Worm (Caenorhabditis elegans) whole organism, L4 larva: ENCODE measurements around the gene clpp-1.

Source experiments
- R02D3.7 ChIP-seq: fragments of 150-350 bp; sonication (generic microtip); optimal IDR thresholded peaks from 3 replicates; lab custom pipeline; 2014; ENCODE audit warnings: missing biosample characterization, missing genetic modification characterization
- T20F7.1 ChIP-seq: fragments of 200-800 bp; sonication (Bioruptor generic); optimal IDR thresholded peaks from 2 replicates; lab custom pipeline; 2018; ENCODE audit warnings: mild to moderate bottlenecking, missing genetic modification characterization, missing compliant biosample characterization
- Y48G9A.11 ChIP-seq: fragments of 200-800 bp; sonication (Bioruptor generic); IDR thresholded peaks from 2 replicates; pipeline ENCODE4 v1.3.6; 2022; ENCODE audit warnings: missing genetic modification reagents, missing genetic modification characterization, missing compliant biosample characterization
- Y5F2A.4 ChIP-seq: fragments of 200-800 bp; sonication (Bioruptor generic); optimal IDR thresholded peaks from 2 replicates; lab custom pipeline; 2018; ENCODE audit warnings: mild to moderate bottlenecking, missing genetic modification characterization, missing compliant biosample characterization
- aha-1 ChIP-seq: fragments of 150-350 bp; peaks from one replicate; lab custom pipeline; 2014; ENCODE audit warnings: missing biosample characterization, missing genetic modification characterization
- aly-2 ChIP-seq: sonication (generic microtip); optimal IDR thresholded peaks from 2 replicates; lab custom pipeline; 2018; ENCODE audit warnings: missing biosample characterization, missing genetic modification characterization
- arid-1 ChIP-seq: fragments of 200-800 bp; sonication (Bioruptor generic); conservative IDR thresholded peaks from 2 replicates; pipeline ENCODE4 v1.3.6; 2022; ENCODE audit warnings: missing genetic modification reagents, missing genetic modification characterization, missing compliant biosample characterization
- ceh-62 ChIP-seq: sonication (generic microtip); optimal IDR thresholded peaks from 2 replicates; lab custom pipeline; 2017; ENCODE audit warnings: missing biosample characterization, missing genetic modification characterization
- cey-2 ChIP-seq: sonication (generic microtip); optimal IDR thresholded peaks from 3 replicates; lab custom pipeline; 2017; ENCODE audit warnings: missing genetic modification characterization, mild to moderate bottlenecking, missing compliant biosample characterization, antibody characterized with exemption, borderline replicate concordance; ENCODE audit not compliant: insufficient read depth
- dmd-9 ChIP-seq: fragments of 200-800 bp; sonication (Bioruptor generic); IDR thresholded peaks from 2 replicates; pipeline ENCODE4 v1.3.6; 2022; ENCODE audit warnings: missing genetic modification reagents, missing genetic modification characterization, missing compliant biosample characterization
- dpl-1 ChIP-seq: fragments of 150-350 bp; optimal IDR thresholded peaks from 2 replicates; lab custom pipeline; 2014; ENCODE audit warnings: missing biosample characterization, missing genetic modification reagents, missing genetic modification characterization
- duxl-1 ChIP-seq: sonication (generic microtip); optimal IDR thresholded peaks from 2 replicates; lab custom pipeline; 2016; ENCODE audit warnings: mild to moderate bottlenecking, missing genetic modification characterization, moderate library complexity, missing compliant biosample characterization; ENCODE audit not compliant: poor library complexity
- gei-8 ChIP-seq: fragments of 200-800 bp; sonication (Bioruptor generic); optimal IDR thresholded peaks from 2 replicates; lab custom pipeline; 2018; ENCODE audit warnings: mild to moderate bottlenecking, missing genetic modification characterization, missing compliant biosample characterization
- hlh-11 ChIP-seq: fragments of 200-800 bp; sonication (Bioruptor generic); optimal IDR thresholded peaks from 2 replicates; lab custom pipeline; 2018; ENCODE audit warnings: mild to moderate bottlenecking, missing genetic modification characterization, missing compliant biosample characterization
- hmg-1.1 ChIP-seq: fragments of 200-800 bp; sonication (Bioruptor generic); IDR thresholded peaks from 2 replicates; pipeline ENCODE4 v1.3.6; 2022; ENCODE audit warnings: missing genetic modification reagents, missing genetic modification characterization, missing compliant biosample characterization
- jun-1 ChIP-seq: fragments of 150-350 bp; optimal IDR thresholded peaks from 2 replicates; lab custom pipeline; 2014; ENCODE audit warnings: missing biosample characterization, missing genetic modification reagents, missing genetic modification characterization
- lim-7 ChIP-seq: fragments of 200-800 bp; sonication (Bioruptor generic); IDR thresholded peaks from 2 replicates; pipeline ENCODE4 v1.3.6; 2022; ENCODE audit warnings: missing genetic modification characterization, missing compliant biosample characterization
- lir-3 ChIP-seq: sonication (generic microtip); optimal IDR thresholded peaks from 2 replicates; lab custom pipeline; 2016; ENCODE audit warnings: mild to moderate bottlenecking, missing genetic modification characterization, missing compliant biosample characterization
- madf-5 ChIP-seq, 2 experiments: fragments of 200-800 bp; sonication (Bioruptor generic); IDR thresholded peaks; 2 replicates each; pipeline ENCODE4 v1.3.6; 2022; ENCODE audit warnings: missing compliant biosample characterization in 2 of 2, missing genetic modification characterization in 2 of 2
- mes-2 ChIP-seq: sonication (generic microtip); optimal IDR thresholded peaks from 2 replicates; lab custom pipeline; 2016; ENCODE audit warnings: missing genotype, mild to moderate bottlenecking, missing genetic modification characterization, missing compliant biosample characterization; ENCODE audit not compliant: poor library complexity, severe bottlenecking
- mxl-2 ChIP-seq: fragments of 200-800 bp; sonication (Bioruptor generic); conservative IDR thresholded peaks from 2 replicates; pipeline ENCODE4 v1.3.6; 2022; ENCODE audit warnings: missing genetic modification reagents, missing genetic modification characterization, missing compliant biosample characterization
- mxl-3 ChIP-seq: fragments of 200-800 bp; sonication (Bioruptor generic); optimal IDR thresholded peaks from 2 replicates; lab custom pipeline; 2018; ENCODE audit warnings: mild to moderate bottlenecking, missing genetic modification characterization, missing compliant biosample characterization
- nhr-11 ChIP-seq: fragments of 150-350 bp; optimal IDR thresholded peaks from 2 replicates; lab custom pipeline; 2014; ENCODE audit warnings: missing biosample characterization, missing genetic modification characterization
- nhr-237 ChIP-seq: sonication (generic microtip); optimal IDR thresholded peaks from 2 replicates; lab custom pipeline; 2017; ENCODE audit warnings: missing biosample characterization, missing genetic modification characterization
- nhr-42 ChIP-seq: fragments of 200-800 bp; sonication (Bioruptor generic); IDR thresholded peaks from 2 replicates; pipeline ENCODE4 v1.3.6; 2022; ENCODE audit warnings: missing genetic modification characterization, missing compliant biosample characterization
- nhr-76 ChIP-seq: fragments of 150-350 bp; optimal IDR thresholded peaks from 2 replicates; lab custom pipeline; 2014; ENCODE audit warnings: missing biosample characterization, missing genetic modification characterization
- snpc-4 ChIP-seq: fragments of 150-350 bp; optimal IDR thresholded peaks from 2 replicates; lab custom pipeline; 2014; ENCODE audit warnings: missing biosample characterization, missing genetic modification characterization
- tra-1 ChIP-seq: fragments of 200-800 bp; sonication (Bioruptor generic); IDR thresholded peaks from 2 replicates; pipeline ENCODE4 v1.3.6; 2022; ENCODE audit warnings: missing genetic modification reagents, missing genetic modification characterization, missing compliant biosample characterization
- unc-130 ChIP-seq: sonication (generic microtip); optimal IDR thresholded peaks from 2 replicates; lab custom pipeline; 2016; ENCODE audit warnings: missing genetic modification reagents, missing genetic modification characterization, missing compliant biosample characterization
- unc-39 ChIP-seq: sonication (generic microtip); optimal IDR thresholded peaks from 2 replicates; lab custom pipeline; 2017; ENCODE audit warnings: missing biosample characterization, missing genetic modification characterization
- zag-1 ChIP-seq: fragments of 150-350 bp; optimal IDR thresholded peaks from 2 replicates; lab custom pipeline; 2014; ENCODE audit warnings: missing biosample characterization, missing genetic modification characterization
- zfp-2 ChIP-seq: sonication (generic microtip); optimal IDR thresholded peaks from 2 replicates; lab custom pipeline; 2016; ENCODE audit warnings: mild to moderate bottlenecking, missing genetic modification characterization, missing compliant biosample characterization
- zfp-3 ChIP-seq: fragments of 200-800 bp; sonication (Bioruptor generic); conservative IDR thresholded peaks from 2 replicates; pipeline ENCODE4 v1.3.6; 2022; ENCODE audit warnings: missing genetic modification reagents, missing genetic modification characterization, missing compliant biosample characterization
- zip-2 ChIP-seq: fragments of 150-350 bp; optimal IDR thresholded peaks from 2 replicates; lab custom pipeline; 2014; ENCODE audit warnings: missing biosample characterization, missing genetic modification characterization

clpp-1 gene

ce11 chrII:10302646-10303045 lies at the start of gene clpp-1 (continued):
- TF ChIP-seq madf-5 (GFP tag; IDR thresholded peaks at IDR 0.05; lab: Robert Waterston, UW): no peak

ce11 chrII:10351963-10352362 lies 49.3 kb upstream of the clpp-1 start, which contains the start of gene C07E3.8:
C07E3.8 (plus strand) TSS chrII:10352263.
- TF ChIP-seq lim-7 (GFP tag; lab: Robert Waterston, UW) (no peak), lir-3 (tag; lab: Kevin White, UChicago) (no peak), mes-2 (tag; lab: Kevin White, UChicago) (no peak), mxl-3 (no peak), tra-1 (GFP tag; lab: Robert Waterston, UW) (no peak), zag-1 (tag; lab: Kevin White, UChicago) (no peak), jun-1 (tag; lab: Kevin White, UChicago) (no peak), duxl-1 (tag; lab: Kevin White, UChicago) (no peak), zfp-2 (tag; lab: Kevin White, UChicago) (no peak), cey-2 (no peak), nhr-76 (tag; lab: Kevin White, UChicago) (no peak), snpc-4 (tag; lab: Kevin White, UChicago) (no peak), Y5F2A.4 (no peak), nhr-237 (tag; lab: Kevin White, UChicago) (no peak), gei-8 (GFP tag; lab: Kevin White, UChicago) (no peak), ceh-62 (tag; lab: Kevin White, UChicago) (no peak), hmg-1.1 (GFP tag; lab: Robert Waterston, UW) (no peak)

- peak; percentile 91 for TF ChIP-seq aha-1 (tag; lab: Kevin White, UChicago)
- TF ChIP-seq Y48G9A.11 (GFP tag; lab: Robert Waterston, UW): peak; percentile 65; the same call in 1 of the 2 replicates
- no peak for TF ChIP-seq arid-1
- TF ChIP-seq dpl-1 (GFP tag; lab: Kevin White, UChicago): peak; percentile 91
- TF ChIP-seq mes-2 (tag; lab: Kevin White, UChicago): peak; percentile 19
- TF ChIP-seq T20F7.1: peak; percentile 94
- no peak for TF ChIP-seq unc-39 (tag; lab: Kevin White, UChicago)
Measured at ce11 chrII:10350487-10350886, 47.8 kb upstream of the clpp-1 start, which contains the start of gene C07E3.9. C07E3.9 (plus strand) TSS chrII:10350756.

ce11 chrII:10349915-10350314 lies 47.3 kb upstream of the clpp-1 start, which contains the start of gene stip-1:
stip-1 (minus strand) TSS chrII:10350012.
- TF ChIP-seq mxl-3 (peak; percentile 25), hmg-1.1 (GFP tag; lab: Robert Waterston, UW) (no peak)

- TF ChIP-seq nhr-11 (tag; lab: Kevin White, UChicago) (no peak), dmd-9 (GFP tag; lab: Robert Waterston, UW) (no peak), hlh-11 (tag; lab: Kevin White, UChicago) (no peak), zfp-2 (tag; lab: Kevin White, UChicago) (no peak), aly-2 (no peak), zip-2 (tag; lab: Kevin White, UChicago) (no peak), nhr-42 (GFP tag; lab: Robert Waterston, UW) (no peak), zfp-3 (GFP tag; lab: Robert Waterston, UW) (no peak), mxl-2 (GFP tag; lab: Robert Waterston, UW) (no peak), R02D3.7 (tag; lab: Kevin White, UChicago) (no peak), unc-130 (GFP tag; lab: Kevin White, UChicago) (no peak), T20F7.1 (no peak)
Measured at ce11 chrII:10346075-10346474, 43.4 kb upstream of the clpp-1 start, which contains the start of gene C07E3.10. C07E3.10 (plus strand) TSS chrII:10346375.
